Fruit fly (Drosophila melanogaster): ENCODE results near the gene CG14074.

CG14074 gene

DNA sequence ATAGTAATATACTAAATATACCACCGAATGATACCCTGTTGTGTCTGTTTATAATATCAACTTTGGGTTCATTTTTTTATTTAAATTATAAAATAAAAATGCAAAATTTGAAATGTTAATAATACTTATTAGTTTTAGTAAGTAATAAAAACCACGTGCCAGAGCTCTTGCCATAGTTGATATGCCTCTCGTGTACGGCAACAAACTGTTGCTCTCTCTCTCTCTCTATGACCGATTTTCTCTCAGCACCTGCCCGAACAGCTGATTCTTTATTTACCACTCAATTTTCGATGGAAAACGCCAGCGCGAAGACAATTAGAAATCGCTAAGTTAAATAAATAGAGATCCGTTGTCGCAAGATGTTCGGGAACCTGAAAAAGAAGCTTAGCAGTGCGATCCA lies 1.5 kb downstream of the CG14074 start, which contains the start of gene Dysb (continued):
- no peak for TF ChIP-seq repo (GFP tag; optimal IDR thresholded peaks at IDR 0.05)
- peak; percentile 40 for TF ChIP-seq pum (GFP tag; optimal IDR thresholded peaks at IDR 0.05)
- peak; percentile 15 for TF ChIP-seq Atf3 (GFP tag; optimal IDR thresholded peaks at IDR 0.05)
- TF ChIP-seq gcm (GFP tag; optimal IDR thresholded peaks at IDR 0.05), result peak; percentile 93
- TF ChIP-seq CG15601 (tag; optimal IDR thresholded peaks at IDR 0.05), result peak; percentile 86
- no peak for TF ChIP-seq Neu2 (GFP tag; optimal IDR thresholded peaks at IDR 0.05; ENCODE audit: borderline replicate concordance)
- no peak for TF ChIP-seq chinmo (GFP tag; IDR thresholded peaks at IDR 0.05; ENCODE audit: partially characterized antibody)
- no peak for TF ChIP-seq fru (optimal IDR thresholded peaks at IDR 0.05)
- peak; percentile 85 for TF ChIP-seq CG13894 (tag; optimal IDR thresholded peaks at IDR 0.05)
- peak; percentile 64; the same call in 1 of the 2 replicates for TF ChIP-seq CG6272 (GFP tag; IDR thresholded peaks at IDR 0.05)
- TF ChIP-seq hb (GFP tag; IDR thresholded peaks at IDR 0.05; ENCODE audit: partially characterized antibody), result no peak
- TF ChIP-seq prd (optimal IDR thresholded peaks at IDR 0.05), result no peak
- peak; percentile 89 for TF ChIP-seq prd (GFP tag; IDR thresholded peaks at IDR 0.05)
- no peak for TF ChIP-seq CG10565 (GFP tag; optimal IDR thresholded peaks at IDR 0.05)
- TF ChIP-seq Fer3 (tag; optimal IDR thresholded peaks at IDR 0.05), result peak; percentile 91
- TF ChIP-seq en (GFP tag; optimal IDR thresholded peaks at IDR 0.05), result no peak
- no peak for TF ChIP-seq tna (GFP tag; IDR thresholded peaks at IDR 0.05; ENCODE audit: partially characterized antibody)
- TF ChIP-seq CG11723 (GFP tag; optimal IDR thresholded peaks at IDR 0.05), result peak; percentile 75
- peak; percentile 62 for TF ChIP-seq ems (GFP tag; optimal IDR thresholded peaks at IDR 0.05)
- TF ChIP-seq org-1 (GFP tag; optimal IDR thresholded peaks at IDR 0.05), result peak; percentile 45
- TF ChIP-seq GATAe (GFP tag; conservative IDR thresholded peaks at IDR 0.05), result peak; percentile 21; the same call in 1 of the 2 replicates
- peak; percentile 89 for TF ChIP-seq CG13424 (tag; optimal IDR thresholded peaks at IDR 0.05)
- no peak; the same call in 1 of the 2 replicates for TF ChIP-seq Ptx1 (GFP tag; IDR thresholded peaks at IDR 0.05)
- TF ChIP-seq dati (GFP tag; IDR thresholded peaks at IDR 0.05), result peak; percentile 81
- TF ChIP-seq dmrt11E (tag; optimal IDR thresholded peaks at IDR 0.05), result peak; percentile 86
- peak; percentile 60 for TF ChIP-seq CG31365 (tag; optimal IDR thresholded peaks at IDR 0.05)
- peak; percentile 9 for TF ChIP-seq CG7928 (GFP tag; optimal IDR thresholded peaks at IDR 0.05)
- TF ChIP-seq mam (GFP tag; optimal IDR thresholded peaks at IDR 0.05), result peak; percentile 75
- TF ChIP-seq Bdp1 (GFP tag; optimal IDR thresholded peaks at IDR 0.05), result peak; percentile 49
- peak; percentile 66 for TF ChIP-seq CG10321 (GFP tag; IDR thresholded peaks at IDR 0.05)
- TF ChIP-seq CG12104 (GFP tag; optimal IDR thresholded peaks at IDR 0.05), result peak; percentile 44
- TF ChIP-seq CG10209 (GFP tag; optimal IDR thresholded peaks at IDR 0.05), result peak; percentile 88
- peak; percentile 92 for TF ChIP-seq unpg (GFP tag; optimal IDR thresholded peaks at IDR 0.05)
- TF ChIP-seq CG15073 (GFP tag; optimal IDR thresholded peaks at IDR 0.05), result no peak
- peak; percentile 94 for TF ChIP-seq CG14014 (GFP tag; IDR thresholded peaks at IDR 0.05)
- TF ChIP-seq lola (GFP tag; optimal IDR thresholded peaks at IDR 0.05), result peak in 1 of 3 experiments; percentile 78
- TF ChIP-seq CG10654 (GFP tag; optimal IDR thresholded peaks at IDR 0.05), result peak; percentile 71
- peak; percentile 91 for TF ChIP-seq CG8924 (tag; optimal IDR thresholded peaks at IDR 0.05)
- TF ChIP-seq CG9609 (GFP tag; optimal IDR thresholded peaks at IDR 0.05), result peak; percentile 36
- TF ChIP-seq jumu (GFP tag; optimal IDR thresholded peaks at IDR 0.05), result peak; percentile 33
- TF ChIP-seq eyg (GFP tag; optimal IDR thresholded peaks at IDR 0.05), result peak; percentile 46
- no peak; the same call in 1 of the 2 replicates for TF ChIP-seq ttk (GFP tag; IDR thresholded peaks at IDR 0.05)
- TF ChIP-seq ara (GFP tag; IDR thresholded peaks at IDR 0.05), result peak; percentile 88
- TF ChIP-seq CG32532 (GFP tag; IDR thresholded peaks at IDR 0.05), result peak; percentile 97
- TF ChIP-seq CG7357 (GFP tag; IDR thresholded peaks at IDR 0.05), result peak; percentile 60; the same call in 1 of the 3 replicates
- peak; percentile 58 for TF ChIP-seq CG11398 (GFP tag; optimal IDR thresholded peaks at IDR 0.05)
- TF ChIP-seq gsb (GFP tag; IDR thresholded peaks at IDR 0.05), result peak; percentile 75
- TF ChIP-seq CG15011 (GFP tag; optimal IDR thresholded peaks at IDR 0.05), result peak; percentile 67
- peak; percentile 66 for TF ChIP-seq klu (GFP tag; IDR thresholded peaks at IDR 0.05)
- TF ChIP-seq sima (GFP tag; optimal IDR thresholded peaks at IDR 0.05), result no peak
- no peak for TF ChIP-seq gfzf (GFP tag; optimal IDR thresholded peaks at IDR 0.05)
- TF ChIP-seq onecut (GFP tag; IDR thresholded peaks at IDR 0.05), result peak; percentile 86
